Worm (Caenorhabditis elegans) whole organism, midembryonic: ENCODE data around the gene srxa-18.

Experiments used
- T22C8.4 ChIP-seq: fragments of 200-800 bp; sonication (Bioruptor generic); IDR thresholded peaks from 2 replicates; pipeline ENCODE4 v1.3.6; 2022; ENCODE audit warnings: missing genetic modification characterization, missing compliant biosample characterization
- flt-1 ChIP-seq: fragments of 200-800 bp; sonication (Bioruptor generic); IDR thresholded peaks from 2 replicates; pipeline ENCODE4 v1.3.6; 2022; ENCODE audit warnings: missing genetic modification characterization, missing compliant biosample characterization

DNA sequence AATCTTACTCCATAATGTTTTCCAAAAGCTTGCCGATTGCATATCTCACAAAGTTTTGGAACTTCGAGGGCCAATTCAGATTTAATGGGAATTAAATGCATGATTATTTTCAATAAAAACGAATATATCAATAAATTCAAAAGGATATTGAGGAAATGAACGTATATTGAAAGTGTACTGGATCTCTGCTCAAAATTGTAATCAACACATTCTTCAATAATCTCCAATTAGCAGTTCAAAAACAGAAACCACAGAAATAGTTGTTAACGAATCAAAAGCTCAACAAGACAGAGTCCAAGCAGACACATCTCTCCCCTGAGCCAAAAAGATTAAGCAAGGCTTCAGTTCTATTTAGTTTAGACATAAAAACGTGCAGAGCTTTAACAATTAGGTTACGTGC lies 50.3 kb downstream of the srxa-18 start, which contains the start of gene nhr-192:
- TF ChIP-seq flt-1 (no peak), T22C8.4 (GFP tag; lab: Robert Waterston, UW) (no peak)
